Worm (Caenorhabditis elegans): Measurements from ENCODE around the gene nhr-274.
"Not testable (repeated sequence)": the region's sequence is repeated elsewhere in the genome, so short reads cannot be mapped to it uniquely, and the experiment has no call there.

The nhr-274 gene

DNA sequence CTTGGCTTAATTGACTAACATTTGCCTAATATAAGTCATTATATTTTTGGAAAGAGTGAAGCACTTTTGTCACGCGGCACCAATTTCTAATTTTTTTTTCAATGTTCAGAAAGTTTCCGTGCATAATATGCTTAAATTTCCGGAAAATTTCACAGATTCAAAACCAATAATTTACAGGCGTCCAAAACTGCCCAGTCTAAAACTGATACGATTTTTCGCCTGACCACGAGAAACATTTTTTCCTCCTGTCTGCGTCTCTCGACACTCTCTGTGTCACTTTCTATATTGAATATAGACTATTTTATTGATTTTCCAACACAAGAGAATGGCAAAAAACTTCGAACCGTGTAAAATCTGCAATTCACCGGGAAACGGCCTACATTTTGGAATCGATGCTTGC, 31.5 kb downstream of the nhr-274 start, which contains the start of gene nhr-122:
TSS of gene nhr-122 (plus strand) at position 301 of the 400 bp plus-strand sequence.
- TF ChIP-seq gmeb-1 (tag; optimal IDR thresholded peaks at IDR 0.05) (no peak), mab-5 (tag; optimal IDR thresholded peaks at IDR 0.05) (no peak), blmp-1 (tag; optimal IDR thresholded peaks at IDR 0.05; ENCODE audit: insufficient read depth) (no peak), nhr-77 (tag; optimal IDR thresholded peaks at IDR 0.05) (no peak), egl-27 (tag; optimal IDR thresholded peaks at IDR 0.05) (no peak), nhr-10 (tag; optimal IDR thresholded peaks at IDR 0.05) (no peak), nhr-21 (tag; optimal IDR thresholded peaks at IDR 0.05) (no peak), R02D3.7 (tag; optimal IDR thresholded peaks at IDR 0.05) (no peak)

DNA sequence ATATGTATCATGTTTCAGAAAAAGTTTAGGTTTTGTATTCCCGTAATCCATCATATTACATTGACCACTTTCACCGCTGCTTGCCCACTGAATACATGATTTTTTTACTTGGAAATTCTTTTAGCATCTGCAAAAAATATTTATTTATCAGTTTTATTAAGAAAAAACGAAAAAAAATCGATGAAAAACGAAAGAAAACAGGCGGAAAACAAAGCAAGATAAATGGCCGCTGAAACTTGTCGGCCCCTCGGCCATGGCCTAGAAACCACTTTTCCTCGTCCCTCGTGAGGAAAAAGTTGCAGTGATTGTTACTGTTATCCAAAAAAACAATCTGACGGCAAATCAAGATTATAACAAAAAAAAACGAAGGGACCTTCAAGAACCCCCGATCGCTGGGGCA, 35.1 kb downstream of the nhr-274 start, which contains the start of gene dsl-3:
TSS of gene dsl-3 (plus strand) at position 301 of the 400 bp plus-strand sequence.
- TF ChIP-seq F13H6.1 (tag; optimal IDR thresholded peaks at IDR 0.05); gmeb-1 (tag; optimal IDR thresholded peaks at IDR 0.05); sma-3 (GFP tag; optimal IDR thresholded peaks at IDR 0.05): not testable (repeated sequence)

DNA sequence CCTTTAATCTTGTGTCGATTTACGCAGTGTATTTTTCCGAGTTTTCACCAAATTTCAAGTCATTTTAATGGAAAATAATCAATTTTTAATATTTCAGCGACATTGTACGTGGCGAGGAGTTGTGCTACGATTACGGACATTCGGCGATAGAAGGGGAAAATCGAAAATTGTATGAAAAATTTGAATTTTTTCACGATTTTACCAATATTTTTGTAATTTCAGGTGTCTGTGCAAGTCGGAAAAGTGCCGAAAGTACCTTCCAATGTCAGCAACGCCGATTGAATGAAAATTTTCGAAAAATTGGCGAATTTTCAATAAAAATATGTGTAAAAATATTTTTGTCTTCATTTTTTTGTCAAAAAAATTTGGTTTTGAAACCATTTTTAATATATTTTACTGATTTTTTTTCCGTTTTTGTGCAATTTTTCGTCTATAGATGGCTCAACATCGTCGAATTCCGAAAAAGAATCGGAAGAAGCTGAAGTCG, 39.8 kb downstream of the nhr-274 start, which contains the start of gene Y41D4B.11:
TSS of gene Y41D4B.11 (plus strand) at position 437 of the 487 bp plus-strand sequence.
- no peak for TF ChIP-seq sem-4 (tag; optimal IDR thresholded peaks at IDR 0.05)
- no peak for TF ChIP-seq aly-2 (tag; optimal IDR thresholded peaks at IDR 0.05)

DNA sequence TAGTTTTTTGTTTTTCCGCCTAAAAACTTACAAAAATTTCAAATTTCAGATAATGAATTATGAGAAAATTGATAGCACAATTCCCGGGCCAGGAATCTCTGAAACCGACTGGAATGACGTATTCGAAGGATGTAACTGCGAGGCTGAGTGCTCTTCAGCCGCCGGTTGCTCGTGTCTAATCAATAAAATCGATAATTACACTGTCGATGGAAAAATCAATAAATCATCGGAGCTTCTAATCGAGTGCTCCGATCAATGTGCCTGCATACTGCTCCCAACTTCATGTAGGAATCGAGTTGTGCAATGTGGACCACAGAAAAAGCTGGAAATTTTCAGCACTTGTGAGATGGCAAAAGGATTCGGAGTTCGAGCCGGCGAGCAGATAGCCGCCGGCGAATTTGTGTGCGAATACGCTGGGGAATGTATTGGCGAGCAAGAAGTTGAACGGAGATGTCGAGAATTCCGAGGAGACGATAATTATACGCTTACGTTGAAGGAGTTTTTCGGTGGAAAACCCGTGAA, 42.1 kb downstream of the nhr-274 start:
- TF ChIP-seq mbf-1 (tag; optimal IDR thresholded peaks at IDR 0.05) (no peak), egl-27 (tag; optimal IDR thresholded peaks at IDR 0.05) (no peak), ceh-16 (tag; optimal IDR thresholded peaks at IDR 0.05) (no peak), ama-1 (optimal IDR thresholded peaks at IDR 0.05) (no peak), dmd-4 (tag; optimal IDR thresholded peaks at IDR 0.05) (no peak)

DNA sequence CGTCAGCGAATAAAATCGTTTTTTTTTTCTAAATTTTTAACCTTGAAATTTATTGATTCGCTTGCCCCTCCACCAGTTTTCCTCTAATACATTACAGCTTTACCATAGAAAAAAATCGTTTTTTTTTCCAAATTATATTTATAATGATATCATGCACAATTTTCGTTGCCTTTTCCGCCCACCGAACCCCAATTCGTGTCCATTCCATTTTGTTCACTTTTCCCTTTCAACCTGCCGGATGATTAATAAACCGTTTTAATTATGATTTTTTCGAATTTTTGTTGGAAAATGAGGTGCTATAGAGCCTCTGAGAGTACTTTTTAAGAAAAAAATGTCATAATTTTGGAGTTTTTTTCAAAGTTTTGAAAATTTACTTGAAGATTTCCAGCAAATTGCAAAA, 43.7 kb downstream of the nhr-274 start, which contains the start of gene set-23:
TSS of gene set-23 (plus strand) at position 301 of the 400 bp plus-strand sequence.
- no peak for TF ChIP-seq ztf-11 (tag; optimal IDR thresholded peaks at IDR 0.05)
- TF ChIP-seq crh-2 (tag; optimal IDR thresholded peaks at IDR 0.05): no peak
- TF ChIP-seq unc-55 (GFP tag; optimal IDR thresholded peaks at IDR 0.05): no peak
- TF ChIP-seq ceh-16 (tag; optimal IDR thresholded peaks at IDR 0.05): no peak
- no peak for TF ChIP-seq zag-1 (tag; optimal IDR thresholded peaks at IDR 0.05)
- no peak for TF ChIP-seq nhr-77 (tag; optimal IDR thresholded peaks at IDR 0.05)
- TF ChIP-seq nhr-11 (tag; optimal IDR thresholded peaks at IDR 0.05): no peak
- no peak for TF ChIP-seq blmp-1 (tag; optimal IDR thresholded peaks at IDR 0.05; ENCODE audit: insufficient read depth)
- no peak for TF ChIP-seq sma-9 (GFP tag; optimal IDR thresholded peaks at IDR 0.05)
- no peak for TF ChIP-seq sma-9 (tag; optimal IDR thresholded peaks at IDR 0.05)
- TF ChIP-seq ztf-4 (tag; optimal IDR thresholded peaks at IDR 0.05): no peak
- TF ChIP-seq alr-1 (tag; optimal IDR thresholded peaks at IDR 0.05): no peak
- TF ChIP-seq mbf-1 (tag; optimal IDR thresholded peaks at IDR 0.05): no peak
- no peak for TF ChIP-seq nhr-129 (tag; optimal IDR thresholded peaks at IDR 0.05)
- TF ChIP-seq C34F6.9 (tag; optimal IDR thresholded peaks at IDR 0.05): no peak
- TF ChIP-seq lin-39 (tag; optimal IDR thresholded peaks at IDR 0.05): no peak
- no peak for TF ChIP-seq mdl-1 (tag; optimal IDR thresholded peaks at IDR 0.05)
- no peak for TF ChIP-seq dmd-4 (tag; optimal IDR thresholded peaks at IDR 0.05)
- no peak for TF ChIP-seq aly-2 (tag; optimal IDR thresholded peaks at IDR 0.05)

DNA sequence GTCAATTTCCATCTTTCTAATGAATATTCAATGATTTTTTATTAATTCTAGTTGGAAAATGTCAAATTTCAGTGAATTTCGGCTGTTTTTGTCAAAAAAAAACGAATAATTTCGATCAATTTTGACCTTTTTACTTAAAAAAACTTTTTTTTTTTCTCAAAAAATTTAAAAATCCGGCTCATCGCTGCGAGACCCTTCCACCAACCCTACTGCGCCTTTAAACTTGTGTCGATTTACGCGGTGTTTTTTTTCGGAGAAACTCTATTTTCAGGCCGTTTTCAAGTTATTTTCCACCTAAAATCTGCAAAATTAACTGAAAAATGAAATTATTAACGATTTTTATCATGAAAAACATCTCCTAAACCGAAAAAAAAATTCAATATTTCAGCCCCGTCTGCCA, 44.3 kb downstream of the nhr-274 start:
- TF ChIP-seq blmp-1 (tag; optimal IDR thresholded peaks at IDR 0.05; ENCODE audit: insufficient read depth): no peak

DNA sequence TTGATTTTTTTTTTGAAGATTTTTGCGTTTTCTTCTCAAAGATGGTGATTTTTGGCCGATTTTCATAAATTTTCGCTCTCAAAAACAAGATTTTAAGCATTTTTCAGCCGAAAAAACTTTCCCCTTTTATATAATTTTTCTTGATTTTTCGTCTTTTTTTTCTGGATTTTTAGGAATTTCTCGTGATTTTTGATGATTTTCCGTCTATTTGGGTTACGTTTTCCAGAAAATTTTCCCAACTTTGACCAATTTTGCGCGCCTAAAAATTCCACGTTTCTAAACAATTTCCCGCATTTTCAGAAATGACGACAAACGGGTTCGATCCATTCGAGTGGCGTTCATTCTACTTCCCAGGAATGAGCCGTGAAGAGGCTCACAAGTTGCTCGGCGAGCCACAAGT, 48.1 kb downstream of the nhr-274 start, which contains the start of gene ced-2:
TSS of gene ced-2 (plus strand) at position 301 of the 400 bp plus-strand sequence.
- TF ChIP-seq lin-13 (GFP tag; optimal IDR thresholded peaks at IDR 0.05) (no peak), ztf-1 (GFP tag; conservative IDR thresholded peaks at IDR 0.05) (no peak), zag-1 (tag; optimal IDR thresholded peaks at IDR 0.05) (no peak), elt-3 (tag; optimal IDR thresholded peaks at IDR 0.05) (no peak), mab-5 (tag; optimal IDR thresholded peaks at IDR 0.05) (no peak), sma-3 (GFP tag; optimal IDR thresholded peaks at IDR 0.05) (no peak), dmd-4 (tag; optimal IDR thresholded peaks at IDR 0.05) (no peak), ceh-82 (tag; optimal IDR thresholded peaks at IDR 0.05) (no peak), nhr-11 (tag; optimal IDR thresholded peaks at IDR 0.05) (no peak), R02D3.7 (tag; optimal IDR thresholded peaks at IDR 0.05) (no peak), mdl-1 (tag; optimal IDR thresholded peaks at IDR 0.05) (no peak), nhr-21 (tag; optimal IDR thresholded peaks at IDR 0.05) (no peak), nhr-10 (tag; optimal IDR thresholded peaks at IDR 0.05) (no peak), nhr-6 (tag; optimal IDR thresholded peaks at IDR 0.05) (no peak), unc-39 (tag; optimal IDR thresholded peaks at IDR 0.05) (no peak), lsy-2 (tag; optimal IDR thresholded peaks at IDR 0.05) (no peak), unc-55 (GFP tag; optimal IDR thresholded peaks at IDR 0.05) (no peak), nhr-77 (tag; optimal IDR thresholded peaks at IDR 0.05) (no peak), Y55F3AM.14 (GFP tag; optimal IDR thresholded peaks at IDR 0.05) (no peak)

Data from whole organism, L2 larva.